Worm (Caenorhabditis elegans): Measurements from ENCODE around the gene T03D8.6.

T03D8.6 gene

DNA sequence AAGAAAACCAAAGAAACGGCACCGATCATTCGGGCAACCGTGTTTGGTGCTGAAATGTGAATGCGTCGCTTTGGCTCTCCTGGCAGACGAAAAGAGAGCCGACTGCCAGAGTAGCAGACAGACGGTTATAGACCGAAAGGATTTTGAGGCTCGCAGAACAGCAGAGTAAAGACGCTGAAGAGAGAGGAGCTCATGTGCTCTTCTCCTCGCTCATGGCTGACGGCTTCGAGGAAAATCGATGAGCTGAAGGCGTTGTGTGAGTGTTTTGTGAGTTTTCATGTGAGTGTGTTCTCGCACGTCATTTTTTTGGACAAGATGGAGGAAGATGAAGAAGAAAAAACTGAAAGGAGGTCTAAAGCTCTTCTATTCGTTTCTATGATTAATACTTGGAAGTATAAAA is 8.7 kb upstream of the T03D8.6 start, which contains the start of gene sbt-1 (continued):
- TF ChIP-seq lin-14 (GFP tag; optimal IDR thresholded peaks at IDR 0.05) (peak; percentile 90), dpl-1 (GFP tag; optimal IDR thresholded peaks at IDR 0.05) (peak in 2 of 3 experiments; percentile 22 to 38), nhr-76 (tag; optimal IDR thresholded peaks at IDR 0.05) (no peak), nhr-12 (tag; optimal IDR thresholded peaks at IDR 0.05) (no peak), tlp-1 (tag; optimal IDR thresholded peaks at IDR 0.05) (no peak), fkh-8 (tag; optimal IDR thresholded peaks at IDR 0.05) (peak; percentile 93), irx-1 (tag; optimal IDR thresholded peaks at IDR 0.05) (no peak), F16B12.6 (tag; optimal IDR thresholded peaks at IDR 0.05) (peak; percentile 2), pax-3 (tag; optimal IDR thresholded peaks at IDR 0.05) (peak; percentile 62), nhr-19 (GFP tag; conservative IDR thresholded peaks at IDR 0.05) (peak; percentile 12; the same call in 1 of the 2 replicates), ceh-88 (GFP tag; IDR thresholded peaks at IDR 0.05) (no peak), elt-3 (tag; optimal IDR thresholded peaks at IDR 0.05) (no peak), rnt-1 (tag; optimal IDR thresholded peaks at IDR 0.05) (no peak), nhr-20 (tag; optimal IDR thresholded peaks at IDR 0.05) (peak; percentile 5), nhr-237 (tag; optimal IDR thresholded peaks at IDR 0.05) (no peak), C16A3.4 (tag; optimal IDR thresholded peaks at IDR 0.05) (no peak), blmp-1 (tag; optimal IDR thresholded peaks at IDR 0.05) (no peak), hpl-2 (GFP tag; optimal IDR thresholded peaks at IDR 0.05) (no peak), mab-9 (GFP tag; IDR thresholded peaks at IDR 0.05) (no peak), skn-1 (tag; optimal IDR thresholded peaks at IDR 0.05) (peak; percentile 11), hlh-17 (GFP tag; optimal IDR thresholded peaks at IDR 0.05; ENCODE audit: borderline replicate concordance) (no peak), nhr-77 (tag; optimal IDR thresholded peaks at IDR 0.05) (no peak), unc-130 (tag; optimal IDR thresholded peaks at IDR 0.05) (no peak), lin-13 (GFP tag; optimal IDR thresholded peaks at IDR 0.05) (peak; percentile 27), dsc-1 (tag; optimal IDR thresholded peaks at IDR 0.05) (peak; percentile 38), C34B4.2 (tag; optimal IDR thresholded peaks at IDR 0.05) (no peak), alr-1 (tag; optimal IDR thresholded peaks at IDR 0.05; ENCODE audit: borderline replicate concordance) (no peak), mep-1 (tag; optimal IDR thresholded peaks at IDR 0.05) (peak; percentile 58), fos-1 (tag; optimal IDR thresholded peaks at IDR 0.05) (peak; percentile 37), ets-5 (GFP tag; IDR thresholded peaks at IDR 0.05) (no peak), unc-30 (tag; optimal IDR thresholded peaks at IDR 0.05) (no peak), sptf-1 (tag; optimal IDR thresholded peaks at IDR 0.05) (no peak), ceh-90 (tag; optimal IDR thresholded peaks at IDR 0.05) (no peak), vab-15 (tag; optimal IDR thresholded peaks at IDR 0.05) (no peak), tbx-2 (tag; optimal IDR thresholded peaks at IDR 0.05) (peak; percentile 63), ceh-63 (GFP tag; optimal IDR thresholded peaks at IDR 0.05) (no peak), hlh-4 (tag; optimal IDR thresholded peaks at IDR 0.05) (no peak), pqm-1 (tag; optimal IDR thresholded peaks at IDR 0.05) (no peak), nhr-47 (tag; optimal IDR thresholded peaks at IDR 0.05) (peak; percentile 78), unc-98 (GFP tag; IDR thresholded peaks at IDR 0.05) (no peak)

DNA sequence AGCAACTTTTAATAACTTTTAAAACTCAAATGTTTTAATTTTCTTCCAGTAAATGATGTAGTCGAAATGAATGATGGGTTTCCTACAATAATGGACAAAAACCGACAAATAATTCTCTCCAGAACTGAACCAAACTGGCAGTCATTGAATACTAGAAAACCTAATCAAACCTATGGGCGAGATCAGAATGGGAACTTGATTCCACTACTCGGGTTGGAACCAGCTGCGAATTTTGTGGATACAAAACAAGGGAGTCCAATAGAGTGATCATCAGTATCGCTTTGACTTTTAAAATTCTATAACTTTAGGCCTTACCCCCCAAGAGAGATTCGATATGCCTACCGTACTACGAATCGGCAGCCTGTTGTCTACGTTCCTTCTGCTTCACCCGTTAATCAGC is 6.5 kb upstream of the T03D8.6 start:
- TF ChIP-seq elt-2 (tag; optimal IDR thresholded peaks at IDR 0.05) = no peak
- TF ChIP-seq nhr-76 (tag; optimal IDR thresholded peaks at IDR 0.05) = no peak
- no peak for TF ChIP-seq ceh-63 (GFP tag; optimal IDR thresholded peaks at IDR 0.05)

DNA sequence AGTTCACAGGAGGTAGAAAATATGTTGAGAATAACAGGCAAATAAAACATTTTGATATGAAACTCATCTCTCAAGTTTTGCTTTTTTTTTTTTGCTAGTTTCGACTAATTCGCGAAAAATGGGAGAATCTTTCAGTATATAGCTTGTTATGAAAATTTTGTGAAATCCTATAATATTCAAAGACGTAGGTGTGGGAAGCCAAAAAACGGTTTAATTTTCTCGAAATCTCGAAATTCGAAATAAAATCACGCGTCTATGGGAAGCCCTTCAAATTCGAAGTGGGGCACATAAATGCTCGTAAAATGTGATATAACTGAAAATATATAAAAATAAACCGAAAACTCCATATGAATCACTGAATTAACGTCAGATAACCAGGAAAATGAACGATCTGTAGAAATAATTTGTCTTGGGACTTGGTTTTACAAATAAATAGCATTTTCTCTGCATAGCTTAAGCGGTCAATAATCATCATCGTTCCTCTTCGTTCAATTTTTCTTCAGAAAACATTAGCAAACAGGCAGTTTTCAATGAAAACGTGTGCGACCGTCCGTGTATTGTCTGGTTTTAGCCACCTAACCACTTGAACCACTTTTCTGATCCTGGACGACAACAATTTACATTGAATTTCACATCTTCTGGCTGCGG is 5.0 kb upstream of the T03D8.6 start, which contains the start of the genes gcy-22 and grl-14:
Gene gcy-22, minus strand, starts transcription at position 101 of the 648 bp plus-strand sequence.
Gene grl-14, plus strand, starts transcription at position 598 of the 648 bp plus-strand sequence.
- TF ChIP-seq xbp-1 (tag; optimal IDR thresholded peaks at IDR 0.05) (no peak), fos-1 (tag; optimal IDR thresholded peaks at IDR 0.05) (no peak), ceh-63 (GFP tag; optimal IDR thresholded peaks at IDR 0.05) (no peak), vab-15 (tag; optimal IDR thresholded peaks at IDR 0.05) (no peak), hlh-4 (tag; optimal IDR thresholded peaks at IDR 0.05) (no peak), isw-1 (GFP tag; IDR thresholded peaks at IDR 0.05) (no peak), lin-13 (GFP tag; optimal IDR thresholded peaks at IDR 0.05) (no peak), ceh-88 (GFP tag; IDR thresholded peaks at IDR 0.05) (no peak), nhr-85 (tag) (no peak), C16A3.4 (tag; optimal IDR thresholded peaks at IDR 0.05) (no peak), nhr-28 (tag; optimal IDR thresholded peaks at IDR 0.05) (no peak), egl-13 (tag; optimal IDR thresholded peaks at IDR 0.05) (no peak), blmp-1 (tag; optimal IDR thresholded peaks at IDR 0.05) (no peak)
